Worm (Caenorhabditis elegans) whole organism, L4/young adult: Measurements from ENCODE around the gene C53A5.17.

Experiments
- W03F9.2 ChIP-seq: fragments of 150-350 bp; optimal IDR thresholded peaks from 2 replicates; lab custom pipeline; 2014; ENCODE audit warnings: missing biosample characterization, missing genetic modification characterization
- dao-5 ChIP-seq: sonication (generic microtip); optimal IDR thresholded peaks from 2 replicates; lab custom pipeline; 2016; ENCODE audit warnings: missing genotype, missing genetic modification characterization, moderate library complexity, missing compliant biosample characterization
- him-1 ChIP-seq: sonication (generic microtip); optimal IDR thresholded peaks from 2 replicates; lab custom pipeline; 2016; ENCODE audit warnings: missing genotype, missing genetic modification reagents, missing genetic modification characterization, missing compliant biosample characterization

DNA sequence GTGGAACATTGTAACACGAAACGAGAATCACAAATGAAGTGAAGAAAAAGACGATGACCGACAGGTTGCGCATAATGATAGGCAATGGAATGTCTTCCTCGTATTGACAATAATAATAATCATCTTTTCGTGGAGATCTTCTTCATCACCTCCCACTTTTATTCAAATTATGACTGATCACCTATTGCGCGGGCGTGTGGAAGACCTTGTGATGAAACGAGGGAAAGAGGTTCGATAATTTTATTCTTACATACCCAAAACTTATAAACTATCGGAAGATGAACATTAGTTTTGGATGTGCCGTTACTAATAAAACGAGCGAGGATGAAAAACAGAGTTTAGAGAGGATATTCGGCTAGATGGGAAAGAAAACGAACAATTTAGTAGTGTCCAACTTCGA is 2.2 kb upstream of the C53A5.17 start, which contains the start of gene C53A5.2:
- TF ChIP-seq dao-5 (tag; lab: Kevin White, UChicago) (no peak), him-1 (tag; lab: Kevin White, UChicago) (no peak), W03F9.2 (tag; lab: Kevin White, UChicago) (no peak)
